Fruit fly (Drosophila melanogaster): ENCODE results near the gene CG6216.

dm6 chr3L:11164899-11165298 lies 14.3 kb upstream of the CG6216 start, which contains the start of gene Alg10:
- no peak for TF ChIP-seq EcR (GFP tag; optimal IDR thresholded peaks at IDR 0.05)
- no peak for TF ChIP-seq CG8478 (optimal IDR thresholded peaks at IDR 0.05)
- TF ChIP-seq psq (optimal IDR thresholded peaks at IDR 0.05) = no peak
- no peak for TF ChIP-seq pan (optimal IDR thresholded peaks at IDR 0.05)
- TF ChIP-seq usp (GFP tag; optimal IDR thresholded peaks at IDR 0.05) = no peak
- no peak for TF ChIP-seq Dll (optimal IDR thresholded peaks at IDR 0.05)
